Fruit fly (Drosophila melanogaster) S2 (cell line): ENCODE results near the gene CG12321.

Experiments used
- CG8478 ChIP-seq: fragments of >200 bp; optimal IDR thresholded peaks from 2 replicates; lab custom pipeline; 2018
- CTCF ChIP-seq, 2 experiments: fragments of >200 bp; optimal IDR thresholded peaks; 2 replicates each; lab custom pipeline; 2018

dm6 chr3R:18227385-18227784 is 38.9 kb upstream of the CG12321 start:
- TF ChIP-seq CG8478 (lab: Kevin White, UChicago) (no peak), CTCF (optimal IDR thresholded peaks at IDR 0.05; lab: Kevin White, UChicago) (no peak)
